Worm (Caenorhabditis elegans): Measurements from ENCODE around the gene K11H12.3.

DNA sequence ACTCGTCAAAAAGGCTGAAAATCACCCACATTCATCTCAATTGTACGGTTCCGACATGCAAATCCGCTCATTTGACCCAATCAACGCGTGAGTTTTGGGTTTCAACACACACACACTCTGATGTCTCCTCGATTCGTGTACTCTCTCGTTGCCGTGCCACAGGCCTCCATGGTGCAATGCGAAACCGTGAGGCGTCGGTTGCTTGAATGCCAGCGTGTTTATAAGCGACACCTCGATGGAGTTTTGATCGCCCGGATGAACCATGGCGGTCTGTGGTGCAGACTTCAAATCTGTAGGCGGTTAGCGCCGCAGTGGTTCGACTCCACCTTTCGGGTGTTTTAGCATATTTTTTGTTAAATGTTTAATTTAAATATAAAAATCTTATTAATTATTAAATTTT, 15.3 kb downstream of the K11H12.3 start:
- TF ChIP-seq pqm-1 (tag; optimal IDR thresholded peaks at IDR 0.05): no peak
- TF ChIP-seq ztf-11 (tag; optimal IDR thresholded peaks at IDR 0.05): no peak
- TF ChIP-seq zag-1 (tag; optimal IDR thresholded peaks at IDR 0.05): no peak
- TF ChIP-seq nhr-237 (tag; optimal IDR thresholded peaks at IDR 0.05): no peak
- peak; percentile 3 for TF ChIP-seq nhr-11 (tag; optimal IDR thresholded peaks at IDR 0.05)
- TF ChIP-seq snpc-4 (tag; optimal IDR thresholded peaks at IDR 0.05): peak; percentile 92

All from whole organism, L4 larva.